Fruit fly (Drosophila melanogaster): ENCODE data around the gene CG34452.
A peak's percentile ranks its signal among the peaks of the same experiment; 100 is the strongest.

Gene CG34452

dm6 chr3L:15706199-15706598 lies 18.5 kb upstream of the CG34452 start (continued):
- TF ChIP-seq Blimp-1 (GFP tag; optimal IDR thresholded peaks at IDR 0.05) (peak; percentile 72), CG5180 (GFP tag; optimal IDR thresholded peaks at IDR 0.05) (no peak), vvl (GFP tag; IDR thresholded peaks at IDR 0.05) (peak; percentile 41), Antp (GFP tag; optimal IDR thresholded peaks at IDR 0.05) (no peak), onecut (GFP tag; IDR thresholded peaks at IDR 0.05) (peak; percentile 40; the same call in 1 of the 2 replicates), oc (tag; optimal IDR thresholded peaks at IDR 0.05) (peak; percentile 28), Dip2 (GFP tag; IDR thresholded peaks at IDR 0.05) (no peak), Asciz (GFP tag; optimal IDR thresholded peaks at IDR 0.05) (peak; percentile 36), kni (GFP tag; optimal IDR thresholded peaks at IDR 0.05) (peak; percentile 82), nau (GFP tag; optimal IDR thresholded peaks at IDR 0.05) (no peak), CG15601 (tag; optimal IDR thresholded peaks at IDR 0.05) (peak; percentile 47), dmrt11E (tag; optimal IDR thresholded peaks at IDR 0.05) (peak; percentile 6), CG10979 (tag; optimal IDR thresholded peaks at IDR 0.05) (no peak), cas (GFP tag; IDR thresholded peaks at IDR 0.05) (no peak), CG6813 (GFP tag; optimal IDR thresholded peaks at IDR 0.05) (peak; percentile 21), org-1 (GFP tag; optimal IDR thresholded peaks at IDR 0.05) (no peak), CG9727 (GFP tag; optimal IDR thresholded peaks at IDR 0.05) (peak; percentile 1), CoRest (tag; optimal IDR thresholded peaks at IDR 0.05) (no peak), Hr78 (GFP tag; optimal IDR thresholded peaks at IDR 0.05) (peak in 1 of 2 experiments; percentile 59), Jarid2 (GFP tag; optimal IDR thresholded peaks at IDR 0.05) (no peak), D (optimal IDR thresholded peaks at IDR 0.05) (no peak), D (GFP tag; optimal IDR thresholded peaks at IDR 0.05) (peak; percentile 4), CG7357 (GFP tag; IDR thresholded peaks at IDR 0.05) (no peak), fd64A (GFP tag; optimal IDR thresholded peaks at IDR 0.05) (peak; percentile 28), HLH4C (GFP tag; IDR thresholded peaks at IDR 0.05; ENCODE audit: partially characterized antibody) (no peak), MESR4 (GFP tag; optimal IDR thresholded peaks at IDR 0.05) (no peak), sim (GFP tag; IDR thresholded peaks at IDR 0.05) (no peak), lab (GFP tag; optimal IDR thresholded peaks at IDR 0.05) (peak; percentile 68), run (tag; optimal IDR thresholded peaks at IDR 0.05) (no peak), CG32767 (GFP tag; IDR thresholded peaks at IDR 0.05) (no peak), pzg (GFP tag; optimal IDR thresholded peaks at IDR 0.05) (no peak), H15 (GFP tag; IDR thresholded peaks at IDR 0.05) (no peak), Dp (GFP tag; optimal IDR thresholded peaks at IDR 0.05) (no peak), MBD-R2 (GFP tag; IDR thresholded peaks at IDR 0.05) (no peak), CG2678 (tag; optimal IDR thresholded peaks at IDR 0.05) (peak; percentile 28), maf-S (GFP tag; optimal IDR thresholded peaks at IDR 0.05) (no peak), Vsx1 (GFP tag; optimal IDR thresholded peaks at IDR 0.05) (peak; percentile 26), Med (GFP tag) (peak; percentile 69), CG33557 (GFP tag; optimal IDR thresholded peaks at IDR 0.05) (peak; percentile 53), ERR (GFP tag; optimal IDR thresholded peaks at IDR 0.05) (no peak), gsb-n (tag; optimal IDR thresholded peaks at IDR 0.05) (no peak), CG7372 (GFP tag; IDR thresholded peaks at IDR 0.05) (no peak), CG9215 (GFP tag; IDR thresholded peaks at IDR 0.05) (no peak), CG1233 (GFP tag; optimal IDR thresholded peaks at IDR 0.05) (peak; percentile 39), CG7745 (tag; optimal IDR thresholded peaks at IDR 0.05) (peak; percentile 19), exex (tag; optimal IDR thresholded peaks at IDR 0.05) (peak; percentile 9), tna (GFP tag; IDR thresholded peaks at IDR 0.05; ENCODE audit: partially characterized antibody) (no peak), Kr (GFP tag; optimal IDR thresholded peaks at IDR 0.05) (peak; percentile 2), sens (GFP tag) (peak; percentile 80), CG15696 (tag; optimal IDR thresholded peaks at IDR 0.05) (peak; percentile 47)
